Fruit fly (Drosophila melanogaster): ENCODE data around the gene kat80.
A peak's percentile ranks its signal among the peaks of the same experiment; 100 is the strongest.

kat80 gene

DNA sequence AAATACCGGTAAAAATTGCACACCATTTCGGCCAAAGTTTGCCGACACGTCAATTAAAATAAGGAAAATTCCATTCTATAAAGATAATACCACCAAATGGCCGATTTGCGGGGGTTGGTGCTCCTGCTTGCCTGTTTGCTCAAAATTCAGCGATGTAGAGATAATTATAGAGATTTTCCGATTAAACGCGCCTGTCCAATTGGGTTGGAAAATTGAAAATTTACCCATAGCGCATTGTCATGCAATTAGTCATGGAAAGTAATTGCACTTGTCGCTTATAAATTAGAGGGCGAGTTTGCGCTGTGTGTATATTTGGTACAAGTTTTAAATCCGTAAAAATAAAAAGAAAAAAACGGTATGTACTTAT is 43.6 kb upstream of the kat80 start:
- TF ChIP-seq kay (GFP tag; ENCODE audit: borderline replicate concordance) = peak; percentile 86
- TF ChIP-seq CG14711 (tag; optimal IDR thresholded peaks at IDR 0.05) = no peak
- TF ChIP-seq cnc (optimal IDR thresholded peaks at IDR 0.05) = peak in 1 of 2 experiments; percentile 56

DNA sequence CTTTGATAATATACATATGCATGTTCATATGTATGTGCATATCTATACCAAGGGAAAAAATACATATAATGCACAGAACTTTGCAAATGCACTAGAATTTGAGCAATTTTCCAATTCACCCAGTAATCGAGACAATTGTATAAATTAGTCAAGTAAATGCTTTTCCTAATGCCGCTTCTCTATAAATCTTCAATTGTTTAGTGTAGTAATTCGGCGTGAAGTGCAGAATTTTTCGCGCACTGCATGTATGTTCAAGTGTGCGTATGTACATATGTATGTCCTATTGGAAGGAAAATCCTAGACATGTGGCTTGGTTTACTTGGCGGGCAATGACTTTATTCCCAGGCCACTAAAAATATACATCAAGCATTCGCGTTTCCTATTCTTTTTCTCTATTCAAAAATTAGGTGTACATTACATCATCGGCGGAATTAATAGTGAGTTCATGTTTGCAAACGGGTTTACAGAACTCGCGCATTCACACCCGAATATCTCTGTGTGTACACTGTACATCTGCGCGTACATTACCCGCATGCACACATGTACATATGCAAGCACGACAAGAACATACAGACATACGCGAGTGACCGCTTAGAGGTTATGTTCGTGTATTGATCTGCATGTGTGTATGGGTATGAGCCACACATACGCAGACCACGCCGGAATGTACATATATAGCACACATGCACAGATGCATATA is 43.0 kb upstream of the kat80 start:
- TF ChIP-seq tj (GFP tag; optimal IDR thresholded peaks at IDR 0.05) (peak; percentile 65), Crg-1 (GFP tag; optimal IDR thresholded peaks at IDR 0.05) (peak; percentile 27), cic (GFP tag; optimal IDR thresholded peaks at IDR 0.05) (peak; percentile 78), Mnt (GFP tag; optimal IDR thresholded peaks at IDR 0.05) (peak; percentile 94), pad (GFP tag; optimal IDR thresholded peaks at IDR 0.05) (peak; percentile 37), CG33017 (tag; optimal IDR thresholded peaks at IDR 0.05) (no peak), bab1 (GFP tag; optimal IDR thresholded peaks at IDR 0.05) (no peak), CG1620 (GFP tag; optimal IDR thresholded peaks at IDR 0.05) (no peak), ovo (GFP tag; optimal IDR thresholded peaks at IDR 0.05) (peak; percentile 85), kay (GFP tag; ENCODE audit: borderline replicate concordance) (no peak), CG7045 (GFP tag; optimal IDR thresholded peaks at IDR 0.05) (no peak), toe (GFP tag; optimal IDR thresholded peaks at IDR 0.05) (no peak), CG14711 (tag; optimal IDR thresholded peaks at IDR 0.05) (no peak), CG7101 (tag; optimal IDR thresholded peaks at IDR 0.05) (peak; percentile 28)

DNA sequence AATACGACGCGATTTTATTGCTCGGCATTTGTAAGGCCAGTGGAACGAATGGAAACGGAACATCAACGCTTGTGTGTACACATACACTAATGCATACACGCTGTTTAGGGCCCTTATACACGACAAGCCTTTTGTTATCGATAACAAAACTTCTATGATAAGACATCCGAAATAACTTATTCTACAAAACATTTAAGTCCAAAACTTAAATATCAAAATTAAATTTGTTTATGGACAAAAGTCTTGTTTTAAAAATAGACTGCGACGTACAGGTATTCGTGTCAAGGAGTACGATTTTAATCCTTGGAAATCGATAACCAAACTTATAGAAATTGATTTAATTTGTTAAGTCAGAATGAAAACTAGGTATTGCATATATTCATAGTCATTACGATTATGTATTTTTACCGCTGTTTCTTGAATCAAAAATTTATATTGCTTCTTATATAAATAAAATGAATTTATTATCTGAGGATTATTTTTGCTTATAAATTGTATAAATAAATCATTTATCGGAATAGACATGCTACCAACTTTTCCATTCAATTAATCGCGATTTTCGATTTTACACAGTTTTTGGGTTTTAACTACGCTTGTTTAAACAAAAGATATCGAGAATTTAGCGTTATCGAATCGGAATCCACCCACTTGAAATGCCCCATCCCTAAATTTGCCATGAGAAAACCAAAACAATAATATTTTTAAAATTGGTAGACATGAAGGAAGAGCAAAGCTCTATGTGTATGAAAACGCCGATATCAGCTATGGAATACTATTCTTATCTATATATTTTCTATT is 37.3 kb upstream of the kat80 start, which contains the start of the genes CG9915 and SWIP:
Gene CG9915, minus strand, starts transcription at position 61 of the 798 bp plus-strand sequence.
Gene SWIP, plus strand, starts transcription at position 632 of the 798 bp plus-strand sequence.
- TF ChIP-seq tj (GFP tag; optimal IDR thresholded peaks at IDR 0.05) (peak; percentile 31), toe (GFP tag; optimal IDR thresholded peaks at IDR 0.05) (no peak), CG5204 (GFP tag; optimal IDR thresholded peaks at IDR 0.05) (no peak), CG7045 (GFP tag; optimal IDR thresholded peaks at IDR 0.05) (no peak), kay (GFP tag; ENCODE audit: borderline replicate concordance) (peak; percentile 55), CG11617 (GFP tag; optimal IDR thresholded peaks at IDR 0.05) (peak; percentile 43), bab1 (GFP tag; optimal IDR thresholded peaks at IDR 0.05) (peak; percentile 79), CG1620 (GFP tag; optimal IDR thresholded peaks at IDR 0.05) (no peak), cic (GFP tag; optimal IDR thresholded peaks at IDR 0.05) (no peak), CG7101 (tag; optimal IDR thresholded peaks at IDR 0.05) (peak; percentile 1), Hr96 (GFP tag; optimal IDR thresholded peaks at IDR 0.05) (no peak), CG14711 (tag; optimal IDR thresholded peaks at IDR 0.05) (peak; percentile 14), cnc (optimal IDR thresholded peaks at IDR 0.05) (no peak), Crg-1 (GFP tag; optimal IDR thresholded peaks at IDR 0.05) (peak; percentile 4), CG33017 (tag; optimal IDR thresholded peaks at IDR 0.05) (no peak), pad (GFP tag; optimal IDR thresholded peaks at IDR 0.05) (peak; percentile 5)

DNA sequence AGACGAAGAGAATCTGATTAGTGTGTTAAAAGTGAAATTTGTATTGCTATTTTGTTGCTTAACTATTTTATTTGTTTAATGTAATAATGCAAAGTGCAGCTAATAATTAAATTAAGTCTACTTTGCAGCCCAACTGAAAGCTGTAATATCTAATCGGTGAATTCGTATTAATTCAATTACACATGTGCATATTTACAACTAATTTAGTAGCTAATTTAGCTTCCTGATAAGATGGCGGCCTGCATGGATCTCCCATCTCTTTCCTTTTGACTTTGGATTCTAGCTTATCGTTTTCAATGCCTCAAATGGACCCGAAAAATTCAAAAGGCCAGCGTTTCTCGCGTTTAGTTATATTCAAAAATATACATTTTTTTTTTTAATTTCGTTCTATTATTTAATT is 33.8 kb upstream of the kat80 start:
- TF ChIP-seq CG7101 (tag; optimal IDR thresholded peaks at IDR 0.05) = no peak
- no peak for TF ChIP-seq pad (GFP tag; optimal IDR thresholded peaks at IDR 0.05)
- no peak for TF ChIP-seq Mnt (GFP tag; optimal IDR thresholded peaks at IDR 0.05)
- no peak for TF ChIP-seq CG5204 (GFP tag; optimal IDR thresholded peaks at IDR 0.05)
- no peak for TF ChIP-seq cic (GFP tag; optimal IDR thresholded peaks at IDR 0.05)
- no peak for TF ChIP-seq CG14711 (tag; optimal IDR thresholded peaks at IDR 0.05)
- TF ChIP-seq CG11617 (GFP tag; optimal IDR thresholded peaks at IDR 0.05) = no peak
- TF ChIP-seq kay (GFP tag; ENCODE audit: borderline replicate concordance) = no peak

DNA sequence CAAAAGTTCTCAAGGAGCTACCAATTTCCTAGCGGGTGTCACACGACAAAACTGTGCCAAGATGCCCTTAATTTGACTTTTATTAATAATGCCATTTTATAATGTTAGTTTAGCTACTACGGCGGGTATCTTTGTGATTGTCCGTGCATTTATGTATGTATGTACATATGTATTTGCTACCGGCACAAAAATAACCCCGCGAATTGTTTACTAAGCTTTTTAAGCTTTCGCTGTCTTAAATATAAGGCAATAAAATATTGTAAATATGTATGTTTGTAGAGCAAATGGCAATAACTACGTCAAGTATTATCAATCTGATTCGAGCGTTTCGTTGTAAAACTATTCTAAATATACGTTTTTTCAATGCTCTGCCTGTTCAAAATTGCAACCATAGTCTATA is 33.0 kb upstream of the kat80 start:
- TF ChIP-seq CG11617 (GFP tag; optimal IDR thresholded peaks at IDR 0.05) (no peak), CG7045 (GFP tag; optimal IDR thresholded peaks at IDR 0.05) (no peak), pad (GFP tag; optimal IDR thresholded peaks at IDR 0.05) (no peak), tj (GFP tag; optimal IDR thresholded peaks at IDR 0.05) (peak; percentile 47), CG12768 (GFP tag; optimal IDR thresholded peaks at IDR 0.05) (no peak), kay (GFP tag; ENCODE audit: borderline replicate concordance) (peak; percentile 87), cnc (optimal IDR thresholded peaks at IDR 0.05) (no peak), cic (GFP tag; optimal IDR thresholded peaks at IDR 0.05) (peak; percentile 71)

DNA sequence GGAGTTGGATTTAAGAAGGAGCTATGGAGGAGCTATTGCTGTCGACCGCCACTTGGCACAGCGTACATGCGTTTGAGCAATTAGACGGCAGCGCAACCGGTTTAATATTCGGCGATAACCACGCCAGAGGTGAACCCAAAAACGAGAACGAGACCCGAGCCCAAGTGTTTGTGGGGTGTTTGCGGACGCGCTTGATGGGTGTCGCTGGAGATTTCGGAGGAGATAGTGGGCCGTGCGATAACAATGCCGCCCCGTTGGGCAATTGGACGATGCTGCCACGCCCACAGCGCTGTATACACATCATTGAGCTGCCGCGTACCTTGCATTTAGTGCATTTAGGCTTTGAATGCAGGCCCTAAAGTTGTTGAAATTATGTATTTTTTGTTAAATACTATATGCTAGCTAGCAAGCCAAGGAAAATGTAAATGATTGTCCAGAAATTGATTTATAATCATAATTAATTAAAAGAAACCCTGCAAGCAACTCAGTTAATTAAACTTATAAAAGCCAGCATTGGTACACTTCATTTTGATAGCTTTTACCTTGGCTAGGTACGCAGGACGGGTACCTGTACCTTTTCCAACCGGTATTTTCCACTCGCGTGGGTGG is 32.4 kb upstream of the kat80 start, which contains the start of gene Had1:
Gene Had1, minus strand, starts transcription at position 358 of the 609 bp plus-strand sequence.
- TF ChIP-seq Crg-1 (GFP tag; optimal IDR thresholded peaks at IDR 0.05) (no peak), Clk (GFP tag; optimal IDR thresholded peaks at IDR 0.05) (no peak), CG33017 (tag; optimal IDR thresholded peaks at IDR 0.05) (no peak), kay (GFP tag; ENCODE audit: borderline replicate concordance) (no peak), Hr96 (GFP tag; optimal IDR thresholded peaks at IDR 0.05) (no peak), ovo (GFP tag; optimal IDR thresholded peaks at IDR 0.05) (no peak), bab1 (GFP tag; optimal IDR thresholded peaks at IDR 0.05) (no peak), CG7101 (tag; optimal IDR thresholded peaks at IDR 0.05) (no peak), CG12768 (GFP tag; optimal IDR thresholded peaks at IDR 0.05) (no peak), CG14711 (tag; optimal IDR thresholded peaks at IDR 0.05) (no peak), Mnt (GFP tag; optimal IDR thresholded peaks at IDR 0.05) (no peak), CG5204 (GFP tag; optimal IDR thresholded peaks at IDR 0.05) (no peak), cnc (optimal IDR thresholded peaks at IDR 0.05) (no peak), CG11617 (GFP tag; optimal IDR thresholded peaks at IDR 0.05) (no peak), pad (GFP tag; optimal IDR thresholded peaks at IDR 0.05) (no peak), CG1620 (GFP tag; optimal IDR thresholded peaks at IDR 0.05) (no peak), tj (GFP tag; optimal IDR thresholded peaks at IDR 0.05) (no peak), toe (GFP tag; optimal IDR thresholded peaks at IDR 0.05) (no peak), cic (GFP tag; optimal IDR thresholded peaks at IDR 0.05) (no peak)
